Worm (Caenorhabditis elegans): Measurements from ENCODE around the gene F18C5.10.

F18C5.10 gene

ce11 chrII:6522622-6523254, 38.5 kb downstream of the F18C5.10 start (continued):
- TF ChIP-seq nhr-84 (tag; optimal IDR thresholded peaks at IDR 0.05) (no peak), mab-9 (GFP tag; IDR thresholded peaks at IDR 0.05) (no peak), lin-15B (tag; optimal IDR thresholded peaks at IDR 0.05) (no peak), ceh-88 (GFP tag; IDR thresholded peaks at IDR 0.05) (no peak), skn-1 (tag; optimal IDR thresholded peaks at IDR 0.05) (no peak), pqm-1 (tag; optimal IDR thresholded peaks at IDR 0.05) (no peak), elt-3 (tag; optimal IDR thresholded peaks at IDR 0.05) (peak in 3 of 6 experiments; percentile 4 to 60 (median 11)), ceh-63 (GFP tag; optimal IDR thresholded peaks at IDR 0.05) (no peak), unc-30 (tag; optimal IDR thresholded peaks at IDR 0.05) (no peak)

ce11 chrII:6521316-6521715, 39.9 kb downstream of the F18C5.10 start, which contains the start of gene toe-2:
TSS of gene toe-2 (minus strand) at chrII:6521385.
- TF ChIP-seq isw-1 (GFP tag; IDR thresholded peaks at IDR 0.05): no peak
- TF ChIP-seq lir-3 (tag; optimal IDR thresholded peaks at IDR 0.05; ENCODE audit: poor library complexity): no peak
- no peak for TF ChIP-seq ets-5 (GFP tag; IDR thresholded peaks at IDR 0.05)
- no peak for TF ChIP-seq fkh-8 (tag; optimal IDR thresholded peaks at IDR 0.05)
- no peak for TF ChIP-seq C34B4.2 (tag; optimal IDR thresholded peaks at IDR 0.05)
- no peak for TF ChIP-seq efl-3 (GFP tag; optimal IDR thresholded peaks at IDR 0.05)
- no peak for TF ChIP-seq nhr-90 (tag; optimal IDR thresholded peaks at IDR 0.05; ENCODE audit: poor library complexity)
- no peak for TF ChIP-seq unc-98 (GFP tag; IDR thresholded peaks at IDR 0.05)
- no peak for TF ChIP-seq egl-13 (tag; optimal IDR thresholded peaks at IDR 0.05)
- TF ChIP-seq rnt-1 (tag; optimal IDR thresholded peaks at IDR 0.05): no peak
- TF ChIP-seq nhr-19 (GFP tag; conservative IDR thresholded peaks at IDR 0.05): no peak
- TF ChIP-seq ces-1 (GFP tag; optimal IDR thresholded peaks at IDR 0.05): no peak
- no peak for TF ChIP-seq pqm-1 (tag; optimal IDR thresholded peaks at IDR 0.05)
- no peak for TF ChIP-seq nhr-237 (tag; optimal IDR thresholded peaks at IDR 0.05)
- no peak for TF ChIP-seq tbx-2 (tag; optimal IDR thresholded peaks at IDR 0.05)
- TF ChIP-seq grh-1 (GFP tag; IDR thresholded peaks at IDR 0.05): no peak

ce11 chrII:6520103-6520502, 41.1 kb downstream of the F18C5.10 start:
- TF ChIP-seq elt-2 (tag; optimal IDR thresholded peaks at IDR 0.05) (peak; percentile 57), dpl-1 (GFP tag; optimal IDR thresholded peaks at IDR 0.05) (no peak), blmp-1 (tag; optimal IDR thresholded peaks at IDR 0.05) (peak; percentile 40), pqm-1 (tag; optimal IDR thresholded peaks at IDR 0.05) (peak; percentile 45), ceh-90 (tag; optimal IDR thresholded peaks at IDR 0.05) (no peak), fkh-8 (tag; optimal IDR thresholded peaks at IDR 0.05) (no peak), efl-1 (optimal IDR thresholded peaks at IDR 0.05) (no peak), efl-1 (GFP tag; optimal IDR thresholded peaks at IDR 0.05 in 1 of 2) (peak in 1 of 2 experiments; percentile 87), unc-62 (GFP tag; optimal IDR thresholded peaks at IDR 0.05) (no peak), snu-23 (GFP tag; optimal IDR thresholded peaks at IDR 0.05) (no peak), egl-13 (tag; optimal IDR thresholded peaks at IDR 0.05) (no peak)

ce11 chrII:6519703-6520102, 41.5 kb downstream of the F18C5.10 start:
- TF ChIP-seq blmp-1 (tag; optimal IDR thresholded peaks at IDR 0.05) (peak; percentile 1), F16B12.6 (tag; optimal IDR thresholded peaks at IDR 0.05) (no peak), lin-35 (GFP tag; optimal IDR thresholded peaks at IDR 0.05) (peak in 1 of 2 experiments; percentile 67), sox-4 (tag; optimal IDR thresholded peaks at IDR 0.05) (no peak), mep-1 (tag; optimal IDR thresholded peaks at IDR 0.05) (peak; percentile 39), lin-13 (GFP tag; optimal IDR thresholded peaks at IDR 0.05) (no peak), lsy-2 (tag; optimal IDR thresholded peaks at IDR 0.05) (peak in 1 of 2 experiments; percentile 75), fkh-4 (tag; optimal IDR thresholded peaks at IDR 0.05; ENCODE audit: borderline replicate concordance) (no peak), elt-3 (tag; optimal IDR thresholded peaks at IDR 0.05) (no peak), lin-14 (GFP tag; optimal IDR thresholded peaks at IDR 0.05) (no peak), dpl-1 (GFP tag; optimal IDR thresholded peaks at IDR 0.05) (peak in 2 of 3 experiments; percentile 47 to 64), ceh-90 (tag; optimal IDR thresholded peaks at IDR 0.05) (no peak), alr-1 (tag; optimal IDR thresholded peaks at IDR 0.05; ENCODE audit: borderline replicate concordance) (no peak), ztf-4 (tag; optimal IDR thresholded peaks at IDR 0.05) (no peak), nhr-77 (tag; optimal IDR thresholded peaks at IDR 0.05) (no peak), nhr-19 (GFP tag; conservative IDR thresholded peaks at IDR 0.05) (no peak), efl-1 (optimal IDR thresholded peaks at IDR 0.05) (peak; percentile 31), efl-1 (GFP tag; optimal IDR thresholded peaks at IDR 0.05 in 1 of 2) (peak; percentile 45 to 94)
